Worm (Caenorhabditis elegans) whole organism, L1 larva: ENCODE measurements around the gene F35E12.6.

Experiments used
- F16B12.6 ChIP-seq: fragments of 150-350 bp; optimal IDR thresholded peaks from 2 replicates; lab custom pipeline; 2014; ENCODE audit warnings: missing biosample characterization, missing genetic modification characterization
- aha-1 ChIP-seq: fragments of 150-350 bp; optimal IDR thresholded peaks from 2 replicates; lab custom pipeline; 2014; ENCODE audit warnings: missing biosample characterization, missing genetic modification characterization
- blmp-1 ChIP-seq: fragments of 150-350 bp; optimal IDR thresholded peaks from 2 replicates; lab custom pipeline; 2014; ENCODE audit warnings: missing biosample characterization, missing genetic modification characterization
- ceh-8 ChIP-seq: fragments of 200-800 bp; sonication (Bioruptor generic); optimal IDR thresholded peaks from 2 replicates; lab custom pipeline; 2018; ENCODE audit warnings: mild to moderate bottlenecking, missing genetic modification characterization, moderate library complexity, missing compliant biosample characterization
- ceh-82 ChIP-seq, 3 experiments: fragments of 150-350 bp in 1 of 3; sonication (generic microtip) in 2 of 3; optimal IDR thresholded peaks; 2 replicates each; lab custom pipeline; 2014 to 2017; ENCODE audit warnings: missing biosample characterization in 3 of 3, missing genetic modification characterization in 3 of 3
- efl-1 ChIP-seq, 4 experiments: fragments of 150-350 bp; optimal IDR thresholded peaks in 3 of 4; peaks in 1 of 4; 1 replicate in 1 of 4; 2 replicates in 3 of 4; lab custom pipeline; 2014; ENCODE audit warnings: missing biosample characterization in 2 of 4, missing genetic modification characterization in 2 of 4, missing genetic modification reagents in 2 of 4
- egl-13 ChIP-seq: sonication (generic microtip); optimal IDR thresholded peaks from 2 replicates; lab custom pipeline; 2016; ENCODE audit warnings: missing genotype, missing genetic modification reagents, missing genetic modification characterization, missing compliant biosample characterization
- elt-2 ChIP-seq: sonication (generic microtip); optimal IDR thresholded peaks from 2 replicates; lab custom pipeline; 2016; ENCODE audit warnings: missing genetic modification characterization, mild to moderate bottlenecking, inconsistent platforms, missing compliant biosample characterization, missing genetic modification reagents
- ets-5 ChIP-seq: fragments of 200-800 bp; sonication (Bioruptor generic); IDR thresholded peaks from 2 replicates; pipeline ENCODE4 v1.3.6; 2022; ENCODE audit warnings: missing genetic modification characterization, missing compliant biosample characterization
- grh-1 ChIP-seq: fragments of 200-800 bp; sonication (Bioruptor generic); IDR thresholded peaks from 2 replicates; pipeline ENCODE4 v1.3.6; 2022; ENCODE audit warnings: missing genetic modification reagents, missing genetic modification characterization, missing compliant biosample characterization
- irx-1 ChIP-seq: sonication (generic microtip); optimal IDR thresholded peaks from 2 replicates; lab custom pipeline; 2016; ENCODE audit warnings: missing genetic modification characterization, missing compliant biosample characterization
- lin-35 ChIP-seq, 2 experiments: fragments of 150-350 bp; optimal IDR thresholded peaks; 2 replicates each; lab custom pipeline; 2014; ENCODE audit warnings: missing biosample characterization in 2 of 2, missing genetic modification characterization in 2 of 2, missing genetic modification reagents in 2 of 2
- nhr-20 ChIP-seq: sonication (generic microtip); optimal IDR thresholded peaks from 2 replicates; lab custom pipeline; 2016; ENCODE audit warnings: mild to moderate bottlenecking, missing genetic modification characterization, missing compliant biosample characterization
- nhr-71 ChIP-seq: sonication (generic microtip); optimal IDR thresholded peaks from 2 replicates; lab custom pipeline; 2016; ENCODE audit warnings: mild to moderate bottlenecking, missing genetic modification characterization, moderate library complexity, missing compliant biosample characterization
- nhr-77 ChIP-seq: fragments of 150-350 bp; optimal IDR thresholded peaks from 2 replicates; lab custom pipeline; 2014; ENCODE audit warnings: missing biosample characterization, missing genetic modification characterization
- nhr-85 ChIP-seq: sonication (generic microtip); peaks from one replicate; lab custom pipeline; 2016; ENCODE audit warnings: missing genetic modification characterization, inconsistent platforms, missing compliant biosample characterization
- rnt-1 ChIP-seq: sonication (generic microtip); optimal IDR thresholded peaks from 2 replicates; lab custom pipeline; 2016; ENCODE audit warnings: mild to moderate bottlenecking, missing genetic modification characterization, moderate library complexity, missing compliant biosample characterization
- snu-23 ChIP-seq: sonication (generic microtip); optimal IDR thresholded peaks from 2 replicates; lab custom pipeline; 2016; ENCODE audit warnings: missing genetic modification characterization, missing compliant biosample characterization
- sox-4 ChIP-seq: sonication (generic microtip); optimal IDR thresholded peaks from 2 replicates; lab custom pipeline; 2016; ENCODE audit warnings: missing genetic modification characterization, missing compliant biosample characterization
- sptf-1 ChIP-seq: fragments of 150-350 bp; optimal IDR thresholded peaks from 2 replicates; lab custom pipeline; 2014; ENCODE audit warnings: missing biosample characterization, missing genetic modification characterization
- sup-37 ChIP-seq: fragments of 200-800 bp; sonication (Bioruptor generic); optimal IDR thresholded peaks from 2 replicates; lab custom pipeline; 2018; ENCODE audit warnings: mild to moderate bottlenecking, missing genetic modification characterization, missing compliant biosample characterization
- tbx-2 ChIP-seq: sonication (generic microtip); optimal IDR thresholded peaks from 2 replicates; lab custom pipeline; 2016; ENCODE audit warnings: missing genetic modification characterization, missing compliant biosample characterization
- tlp-1 ChIP-seq: fragments of 150-350 bp; optimal IDR thresholded peaks from 2 replicates; lab custom pipeline; 2014; ENCODE audit warnings: missing biosample characterization, missing genetic modification characterization
- xbp-1 ChIP-seq: sonication (generic microtip); optimal IDR thresholded peaks from 2 replicates; lab custom pipeline; 2016; ENCODE audit warnings: missing genetic modification characterization, missing compliant biosample characterization
- zip-4 ChIP-seq: fragments of 200-800 bp; sonication (Bioruptor generic); optimal IDR thresholded peaks from 2 replicates; lab custom pipeline; 2018; ENCODE audit warnings: mild to moderate bottlenecking, missing genetic modification characterization, moderate library complexity, missing compliant biosample characterization

F35E12.6 gene

ce11 chrV:13736147-13736546, at the start of gene F35E12.6:
Gene F35E12.6, minus strand, starts transcription at chrV:13736247.
- TF ChIP-seq elt-2 (peak; percentile 37), grh-1 (no peak), tbx-2 (no peak), sup-37 (GFP tag; lab: Kevin White, UChicago) (no peak), zip-4 (GFP tag; lab: Kevin White, UChicago) (no peak), sox-4 (no peak), nhr-77 (no peak), irx-1 (tag; lab: Kevin White, UChicago) (no peak)

- TF ChIP-seq nhr-85 (tag; lab: Kevin White, UChicago) (peak; percentile 53), aha-1 (tag; lab: Kevin White, UChicago) (no peak)
Measured at ce11 chrV:13785767-13786166, 49.7 kb upstream of the F35E12.6 start.

- TF ChIP-seq lin-35 (GFP tag; optimal IDR thresholded peaks at IDR 0.05; lab: Kevin White, UChicago) (peak in 1 of 2 experiments; percentile 49), ceh-82 (tag; optimal IDR thresholded peaks at IDR 0.05; lab: Kevin White, UChicago) (no peak), nhr-20 (peak; percentile 75), rnt-1 (tag; lab: Kevin White, UChicago) (peak; percentile 11), egl-13 (tag; lab: Kevin White, UChicago) (no peak), snu-23 (GFP tag; lab: Kevin White, UChicago) (peak; percentile 10), nhr-71 (tag; lab: Kevin White, UChicago) (peak; percentile 40)
Measured at ce11 chrV:13782190-13782589, 46.1 kb upstream of the F35E12.6 start, which contains the start of gene decr-1.1. Gene decr-1.1, plus strand, starts transcription at chrV:13782399.

- no peak for TF ChIP-seq efl-1 (optimal IDR thresholded peaks at IDR 0.05; lab: Kevin White, UChicago)
- TF ChIP-seq efl-1 (GFP tag; optimal IDR thresholded peaks at IDR 0.05 in 1 of 2; lab: Kevin White, UChicago): peak in 1 of 2 experiments; percentile 84
- TF ChIP-seq ets-5 (GFP tag; lab: Robert Waterston, UW): no peak
Measured at ce11 chrV:13780902-13781301, 44.9 kb upstream of the F35E12.6 start.

ce11 chrV:13777857-13778256, 41.8 kb upstream of the F35E12.6 start, which contains the start of gene F53C11.9:
Gene F53C11.9, plus strand, starts transcription at chrV:13778015.
- TF ChIP-seq F16B12.6: no peak
- peak; percentile 32 for TF ChIP-seq blmp-1 (tag; lab: Kevin White, UChicago)
- no peak for TF ChIP-seq xbp-1 (tag; lab: Kevin White, UChicago)
- TF ChIP-seq rnt-1 (tag; lab: Kevin White, UChicago): peak; percentile 25

ce11 chrV:13775529-13775928, 39.5 kb upstream of the F35E12.6 start, which contains the start of gene F53C11.1:
Gene F53C11.1, plus strand, starts transcription at chrV:13775796.
- TF ChIP-seq elt-2 (peak; percentile 18), F16B12.6 (no peak)

- TF ChIP-seq elt-2 (peak; percentile 22), sptf-1 (tag; lab: Kevin White, UChicago) (no peak)
Measured at ce11 chrV:13771209-13771608, 35.2 kb upstream of the F35E12.6 start, which contains the start of gene F20G2.5. Gene F20G2.5, plus strand, starts transcription at chrV:13771509.

- TF ChIP-seq elt-2 (peak; percentile 23), ceh-8 (GFP tag; lab: Kevin White, UChicago) (no peak)
Measured at ce11 chrV:13768941-13769436, 32.9 kb upstream of the F35E12.6 start, which contains the start of gene nas-24. Gene nas-24, plus strand, starts transcription at chrV:13769386.

- TF ChIP-seq blmp-1 (tag; lab: Kevin White, UChicago) (peak; percentile 25), tlp-1 (tag; lab: Kevin White, UChicago) (no peak)
- TF ChIP-seq, all 84 proteins: peak for 1
Measured at ce11 chrV:13768388-13768787, 32.3 kb upstream of the F35E12.6 start, which contains the start of gene F20G2.3. Gene F20G2.3, minus strand, starts transcription at chrV:13768488.
